Worm (Caenorhabditis elegans) whole organism, L2 larva: Measurements from ENCODE around the gene F45D11.5.

Source experiments
- F13H6.1 ChIP-seq: sonication (generic microtip); optimal IDR thresholded peaks from 2 replicates; lab custom pipeline; 2016; ENCODE audit warnings: missing genetic modification characterization, missing compliant biosample characterization
- ZK546.5 ChIP-seq: sonication (generic microtip); optimal IDR thresholded peaks from 2 replicates; lab custom pipeline; 2017; ENCODE audit warnings: missing biosample characterization, missing genetic modification characterization
- alr-1 ChIP-seq: fragments of 150-350 bp; optimal IDR thresholded peaks from 2 replicates; lab custom pipeline; 2014; ENCODE audit warnings: missing biosample characterization, missing genetic modification characterization
- aly-2 ChIP-seq: fragments of 150-350 bp; optimal IDR thresholded peaks from 2 replicates; lab custom pipeline; 2014; ENCODE audit warnings: missing biosample characterization, missing genetic modification characterization
- blmp-1 ChIP-seq: sonication (generic microtip); optimal IDR thresholded peaks from 2 replicates; lab custom pipeline; 2017; ENCODE audit warnings: missing genetic modification characterization, mild to moderate bottlenecking, missing compliant biosample characterization, antibody characterized with exemption, moderate library complexity; ENCODE audit not compliant: insufficient read depth
- ceh-16 ChIP-seq: fragments of 150-350 bp; optimal IDR thresholded peaks from 2 replicates; lab custom pipeline; 2014; ENCODE audit warnings: missing biosample characterization, missing genetic modification characterization
- crh-2 ChIP-seq: sonication (generic microtip); optimal IDR thresholded peaks from 2 replicates; lab custom pipeline; 2017; ENCODE audit warnings: missing biosample characterization, missing genetic modification characterization
- elt-3 ChIP-seq: sonication (generic microtip); optimal IDR thresholded peaks from 2 replicates; lab custom pipeline; 2017; ENCODE audit warnings: missing biosample characterization, missing genetic modification characterization
- fos-1 ChIP-seq: fragments of 150-350 bp; optimal IDR thresholded peaks from 2 replicates; lab custom pipeline; 2014; ENCODE audit warnings: missing biosample characterization, missing genetic modification characterization
- gmeb-1 ChIP-seq: fragments of 150-350 bp; optimal IDR thresholded peaks from 2 replicates; lab custom pipeline; 2014; ENCODE audit warnings: missing biosample characterization, missing genetic modification characterization
- lin-11 ChIP-seq: fragments of 150-350 bp; sonication (generic microtip); optimal IDR thresholded peaks from 2 replicates; lab custom pipeline; 2014; ENCODE audit warnings: missing biosample characterization, missing genetic modification characterization, inconsistent platforms, mixed read lengths
- lin-13 ChIP-seq: fragments of 150-350 bp; optimal IDR thresholded peaks from 2 replicates; lab custom pipeline; 2014; ENCODE audit warnings: missing biosample characterization, missing genetic modification reagents, missing genetic modification characterization
- mab-5 ChIP-seq: fragments of 150-350 bp; optimal IDR thresholded peaks from 2 replicates; lab custom pipeline; 2014; ENCODE audit warnings: missing biosample characterization, missing genetic modification characterization
- mbf-1 ChIP-seq: sonication (generic microtip); optimal IDR thresholded peaks from 2 replicates; lab custom pipeline; 2017; ENCODE audit warnings: missing biosample characterization, missing genetic modification characterization
- nhr-10 ChIP-seq: sonication (generic microtip); optimal IDR thresholded peaks from 2 replicates; lab custom pipeline; 2017; ENCODE audit warnings: missing biosample characterization, missing genetic modification characterization
- nhr-11 ChIP-seq: fragments of 150-350 bp; optimal IDR thresholded peaks from 2 replicates; lab custom pipeline; 2014; ENCODE audit warnings: missing biosample characterization, missing genetic modification characterization
- nhr-129 ChIP-seq: fragments of 150-350 bp; optimal IDR thresholded peaks from 2 replicates; lab custom pipeline; 2014; ENCODE audit warnings: missing biosample characterization, missing genetic modification characterization
- nhr-21 ChIP-seq: fragments of 150-350 bp; optimal IDR thresholded peaks from 2 replicates; lab custom pipeline; 2014; ENCODE audit warnings: missing biosample characterization, missing genetic modification characterization
- nhr-23 ChIP-seq: fragments of 150-350 bp; optimal IDR thresholded peaks from 2 replicates; lab custom pipeline; 2014; ENCODE audit warnings: missing biosample characterization, missing genetic modification reagents, missing genetic modification characterization
- nhr-25 ChIP-seq: fragments of 150-350 bp; sonication (generic microtip); optimal IDR thresholded peaks from 3 replicates; lab custom pipeline; 2014; ENCODE audit warnings: missing biosample characterization, missing genetic modification characterization
- nhr-77 ChIP-seq: fragments of 150-350 bp; optimal IDR thresholded peaks from 2 replicates; lab custom pipeline; 2014; ENCODE audit warnings: missing biosample characterization, missing genetic modification characterization
- skn-1 ChIP-seq: sonication (generic microtip); optimal IDR thresholded peaks from 2 replicates; lab custom pipeline; 2017; ENCODE audit warnings: missing biosample characterization, missing genetic modification characterization
- sma-3 ChIP-seq: sonication (generic microtip); optimal IDR thresholded peaks from 2 replicates; lab custom pipeline; 2016; ENCODE audit warnings: missing genetic modification reagents, missing genetic modification characterization, missing compliant biosample characterization
- sma-9 ChIP-seq, 2 experiments: fragments of 150-350 bp in 1 of 2; sonication (generic microtip) in 1 of 2; optimal IDR thresholded peaks; 2 replicates each; lab custom pipeline; 2014 to 2016; ENCODE audit warnings: missing genetic modification characterization in 2 of 2, mild to moderate bottlenecking in 1 of 2, missing biosample characterization in 1 of 2, missing compliant biosample characterization in 1 of 2, missing genetic modification reagents in 1 of 2, moderate library complexity in 1 of 2
- snpc-4 ChIP-seq: fragments of 150-350 bp; optimal IDR thresholded peaks from 2 replicates; lab custom pipeline; 2014; ENCODE audit warnings: missing biosample characterization, missing genetic modification characterization
- unc-55 ChIP-seq: fragments of 150-350 bp; sonication (generic microtip); optimal IDR thresholded peaks from 3 replicates; lab custom pipeline; 2014; ENCODE audit warnings: missing biosample characterization, missing genetic modification reagents, missing genetic modification characterization
- unc-62 ChIP-seq: fragments of 150-350 bp; optimal IDR thresholded peaks from 2 replicates; lab custom pipeline; 2014; ENCODE audit warnings: missing biosample characterization, missing genetic modification reagents, missing genetic modification characterization
- ztf-1 ChIP-seq: fragments of 200-800 bp; sonication (Bioruptor generic); conservative IDR thresholded peaks from 2 replicates; pipeline ENCODE4 v1.3.6; 2022; ENCODE audit warnings: missing genetic modification characterization, missing compliant biosample characterization
- ztf-4 ChIP-seq: fragments of 150-350 bp; optimal IDR thresholded peaks from 2 replicates; lab custom pipeline; 2014; ENCODE audit warnings: missing biosample characterization, missing genetic modification characterization

Gene F45D11.5

DNA sequence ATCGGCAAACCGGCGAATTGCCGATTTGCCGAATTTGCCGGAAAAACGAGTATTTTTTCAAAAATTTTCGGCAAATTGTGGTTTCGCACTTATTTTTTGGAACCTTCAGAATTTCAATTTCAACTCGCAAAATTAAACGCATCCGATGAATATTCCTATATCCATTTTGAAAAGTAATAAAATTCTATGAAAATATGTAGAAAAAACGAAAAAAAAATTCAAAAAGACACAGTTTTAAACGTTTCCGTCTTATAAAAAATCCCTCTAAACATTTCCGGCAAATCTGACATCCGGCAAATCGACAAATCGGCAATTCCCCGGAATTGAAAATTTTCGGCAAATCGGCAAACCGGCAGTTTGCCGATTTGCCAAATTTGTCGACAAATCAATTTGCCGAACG is 44.2 kb downstream of the F45D11.5 start, which contains the start of gene str-148:
str-148 (plus strand) TSS at position 301 of the 400 bp plus-strand sequence.
- TF ChIP-seq nhr-25 (tag; lab: Kevin White, UChicago) (no peak), sma-3 (GFP tag; lab: Kevin White, UChicago) (no peak), unc-62 (GFP tag; lab: Kevin White, UChicago) (no peak), ztf-4 (tag; lab: Kevin White, UChicago) (no peak), elt-3 (tag; lab: Kevin White, UChicago) (no peak), unc-55 (no peak), fos-1 (no peak), lin-11 (tag; lab: Kevin White, UChicago) (no peak), sma-9 (GFP tag; optimal IDR thresholded peaks at IDR 0.05; lab: Kevin White, UChicago) (no peak), sma-9 (tag; optimal IDR thresholded peaks at IDR 0.05; lab: Kevin White, UChicago) (no peak), skn-1 (tag; lab: Kevin White, UChicago) (no peak), gmeb-1 (no peak), nhr-10 (tag; lab: Kevin White, UChicago) (no peak), snpc-4 (tag; lab: Kevin White, UChicago) (no peak), aly-2 (no peak), nhr-11 (tag; lab: Kevin White, UChicago) (no peak)

DNA sequence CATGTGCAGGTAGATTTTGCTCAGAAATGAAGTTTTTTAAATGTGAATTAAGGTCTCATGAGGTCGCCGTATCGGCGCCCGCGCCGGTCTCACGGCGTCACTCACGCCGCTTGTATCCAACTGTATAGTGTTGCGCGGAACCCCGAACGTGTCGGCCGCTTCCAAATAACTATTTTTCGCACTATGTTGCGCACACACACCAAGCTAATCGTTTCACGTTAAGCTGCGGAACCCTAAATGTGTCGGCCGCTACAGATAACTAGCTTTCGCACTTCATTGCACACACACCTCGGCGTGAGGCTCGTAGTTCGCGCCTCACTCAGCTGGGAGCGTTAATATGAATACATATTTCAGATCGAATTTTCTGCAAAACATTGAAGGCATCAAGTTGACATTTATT is 45.4 kb downstream of the F45D11.5 start:
- TF ChIP-seq nhr-129 (tag; lab: Kevin White, UChicago) (no peak), fos-1 (no peak), crh-2 (tag; lab: Kevin White, UChicago) (no peak), lin-13 (GFP tag; lab: Kevin White, UChicago) (no peak)

DNA sequence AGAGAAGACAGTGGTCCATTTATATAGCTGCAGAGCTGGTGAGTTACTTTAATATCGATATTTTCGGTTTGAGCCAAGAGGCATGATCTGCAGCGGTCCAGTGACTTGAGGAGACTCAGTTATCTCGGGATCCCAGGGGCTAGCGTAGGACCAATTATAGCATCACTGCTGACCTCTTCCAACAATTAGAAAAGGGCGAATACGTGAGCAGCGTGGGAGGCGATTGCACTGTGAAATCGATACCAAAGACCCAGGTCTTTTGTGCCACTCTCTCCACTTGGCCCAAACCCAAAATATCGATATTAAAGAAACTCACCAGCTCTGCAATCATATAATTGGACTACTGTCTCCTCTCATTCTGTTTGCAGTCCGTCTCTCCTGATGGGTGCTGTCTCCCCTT is 48.3 kb downstream of the F45D11.5 start, which contains the start of gene fbxb-40:
fbxb-40 (minus strand) TSS at position 101 of the 400 bp plus-strand sequence.
- TF ChIP-seq crh-2 (tag; lab: Kevin White, UChicago) (no peak), blmp-1 (no peak), F13H6.1 (tag; lab: Kevin White, UChicago) (no peak), ztf-1 (GFP tag; lab: Robert Waterston, UW) (no peak), mbf-1 (tag; lab: Kevin White, UChicago) (no peak), nhr-23 (tag; lab: Kevin White, UChicago) (no peak), gmeb-1 (no peak), nhr-77 (tag; lab: Kevin White, UChicago) (no peak), ceh-16 (tag; lab: Kevin White, UChicago) (no peak), lin-13 (GFP tag; lab: Kevin White, UChicago) (no peak), ZK546.5 (tag; lab: Kevin White, UChicago) (no peak), sma-3 (GFP tag; lab: Kevin White, UChicago) (no peak), alr-1 (no peak), skn-1 (tag; lab: Kevin White, UChicago) (no peak), nhr-21 (tag; lab: Kevin White, UChicago) (no peak), mab-5 (tag; lab: Kevin White, UChicago) (no peak)
